Fruit fly (Drosophila melanogaster): ENCODE measurements around the gene Xport-A.

Xport-A gene

DNA sequence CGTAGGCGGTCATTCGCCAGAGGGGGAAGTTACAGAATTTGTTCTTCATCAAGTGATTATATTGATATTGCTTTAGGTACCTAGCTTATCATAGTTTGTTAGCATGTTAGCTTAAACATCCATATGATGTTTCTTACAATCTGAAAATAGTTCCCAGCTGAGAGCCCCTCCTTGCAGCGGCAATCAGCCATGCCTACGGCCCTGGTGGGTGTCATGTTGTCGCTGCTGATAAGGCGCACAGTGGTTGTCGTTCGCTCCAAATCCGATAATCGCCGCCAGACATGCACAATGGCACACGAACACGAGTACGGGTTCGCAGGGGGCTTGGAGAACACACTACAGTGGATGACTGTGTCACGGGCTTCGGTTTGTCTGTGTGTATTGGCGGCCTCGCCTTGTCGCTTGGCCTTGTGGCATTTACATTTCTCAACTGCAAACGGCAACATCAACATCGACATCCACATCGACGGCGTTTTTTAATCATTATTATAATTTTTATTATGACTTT is 9.2 kb downstream of the Xport-A start (continued):
- TF ChIP-seq CG13424 (tag; optimal IDR thresholded peaks at IDR 0.05) (peak; percentile 78), CG3838 (GFP tag; optimal IDR thresholded peaks at IDR 0.05) (no peak), CG14441 (GFP tag; IDR thresholded peaks at IDR 0.05) (peak; percentile 87), CG7963 (GFP tag; IDR thresholded peaks at IDR 0.05; ENCODE audit: partially characterized antibody) (no peak), yki (optimal IDR thresholded peaks at IDR 0.05) (no peak), CG15269 (tag; optimal IDR thresholded peaks at IDR 0.05) (peak; percentile 83), Dad (GFP tag; optimal IDR thresholded peaks at IDR 0.05) (peak; percentile 59), CG9876 (GFP tag; optimal IDR thresholded peaks at IDR 0.05) (peak; percentile 56), ssp (GFP tag; IDR thresholded peaks at IDR 0.05) (peak; percentile 52), B-H1 (GFP tag; IDR thresholded peaks at IDR 0.05) (peak; percentile 76; the same call in 2 of the 3 replicates), knrl (GFP tag; IDR thresholded peaks at IDR 0.05; ENCODE audit: partially characterized antibody) (0 out of 3 replicates have a peak, but pooled peaks have one; percentile 6), CG4854 (GFP tag; optimal IDR thresholded peaks at IDR 0.05) (peak; percentile 19), CG17802 (tag; optimal IDR thresholded peaks at IDR 0.05) (peak; percentile 36), pho (GFP tag; optimal IDR thresholded peaks at IDR 0.05) (peak; percentile 82), Scr (GFP tag; IDR thresholded peaks at IDR 0.05; ENCODE audit: partially characterized antibody) (no peak), ewg (GFP tag; optimal IDR thresholded peaks at IDR 0.05) (peak; percentile 68), CG15514 (GFP tag; optimal IDR thresholded peaks at IDR 0.05) (peak; percentile 74), CG17829 (tag; optimal IDR thresholded peaks at IDR 0.05) (peak; percentile 74), bab2 (GFP tag; optimal IDR thresholded peaks at IDR 0.05) (peak; percentile 89), otp (GFP tag; IDR thresholded peaks at IDR 0.05) (peak; percentile 72; the same call in 1 of the 3 replicates), Meics (GFP tag; optimal IDR thresholded peaks at IDR 0.05) (peak; percentile 87), CG3407 (GFP tag; optimal IDR thresholded peaks at IDR 0.05) (no peak), cato (GFP tag; optimal IDR thresholded peaks at IDR 0.05; ENCODE audit: borderline replicate concordance) (peak; percentile 40), CG4424 (GFP tag; optimal IDR thresholded peaks at IDR 0.05) (peak; percentile 62), C15 (GFP tag; IDR thresholded peaks at IDR 0.05) (peak; percentile 67; the same call in 2 of the 3 replicates), gfzf (GFP tag; optimal IDR thresholded peaks at IDR 0.05) (no peak), CG1233 (GFP tag; optimal IDR thresholded peaks at IDR 0.05) (peak; percentile 59), cwo (GFP tag; optimal IDR thresholded peaks at IDR 0.05) (peak; percentile 85), CG18476 (GFP tag; optimal IDR thresholded peaks at IDR 0.05) (peak; percentile 56), bowl (GFP tag; IDR thresholded peaks at IDR 0.05) (peak; percentile 47; the same call in 1 of the 2 replicates), ab (GFP tag; optimal IDR thresholded peaks at IDR 0.05) (peak; percentile 70), CG2875 (GFP tag; optimal IDR thresholded peaks at IDR 0.05) (peak; percentile 50), ftz-f1 (GFP tag; optimal IDR thresholded peaks at IDR 0.05) (peak; percentile 87), CG30403 (GFP tag; optimal IDR thresholded peaks at IDR 0.05) (peak; percentile 77)

DNA sequence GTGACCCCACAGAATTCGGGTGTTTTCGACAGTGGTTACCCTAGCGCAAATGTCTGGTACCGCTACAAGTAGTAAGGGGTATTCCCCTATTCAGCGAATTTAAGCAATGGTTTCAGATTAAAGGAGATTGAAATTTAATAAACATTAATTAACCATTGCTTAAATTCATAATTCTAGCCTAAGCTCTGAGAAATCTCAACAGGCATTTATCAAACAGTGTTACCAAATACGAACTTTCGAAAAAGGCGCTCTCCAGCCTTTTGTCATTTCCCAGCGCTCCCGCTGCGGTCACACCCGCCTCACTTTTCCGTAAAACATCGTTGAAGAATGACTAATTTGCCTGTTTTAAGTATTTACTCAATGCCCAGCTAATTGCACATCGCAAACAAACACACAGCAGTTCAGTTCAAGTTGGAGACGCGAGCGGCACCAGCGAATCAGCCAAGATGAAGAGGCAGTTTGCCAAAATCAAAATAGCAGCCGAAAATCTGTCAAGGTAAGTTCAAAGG is 10.3 kb downstream of the Xport-A start, which contains the start of the genes Surf6 and RhoGAP92B:
Gene Surf6, minus strand, starts transcription at position 4 of the 509 bp plus-strand sequence.
Gene RhoGAP92B, plus strand, starts transcription at position 300 of the 509 bp plus-strand sequence.
- TF ChIP-seq unpg (GFP tag; optimal IDR thresholded peaks at IDR 0.05) (peak; percentile 55), Tbp (GFP tag; optimal IDR thresholded peaks at IDR 0.05) (peak; percentile 10), disco-r (GFP tag; optimal IDR thresholded peaks at IDR 0.05) (peak; percentile 38), CG9817 (tag; optimal IDR thresholded peaks at IDR 0.05) (peak; percentile 31), CG17328 (GFP tag; IDR thresholded peaks at IDR 0.05) (peak; percentile 30; the same call in 1 of the 2 replicates), Poxn (GFP tag; IDR thresholded peaks at IDR 0.05) (no peak), usp (GFP tag; optimal IDR thresholded peaks at IDR 0.05) (no peak), CrebB (tag; optimal IDR thresholded peaks at IDR 0.05) (no peak), CG4360 (GFP tag; IDR thresholded peaks at IDR 0.05) (0 out of 2 replicates have a peak, but pooled peaks have one; percentile 8), grn (GFP tag; optimal IDR thresholded peaks at IDR 0.05) (peak; percentile 5), knrl (GFP tag; IDR thresholded peaks at IDR 0.05; ENCODE audit: partially characterized antibody) (peak; percentile 62; the same call in 2 of the 3 replicates), CoRest (tag; optimal IDR thresholded peaks at IDR 0.05) (peak; percentile 66), GATAe (GFP tag; conservative IDR thresholded peaks at IDR 0.05) (no peak), CG12219 (GFP tag; optimal IDR thresholded peaks at IDR 0.05) (peak; percentile 10), CG9215 (GFP tag; IDR thresholded peaks at IDR 0.05) (peak; percentile 44), sr (GFP tag; IDR thresholded peaks at IDR 0.05) (no peak), CG3847 (GFP tag; IDR thresholded peaks at IDR 0.05) (peak; percentile 86), CHES-1-like (GFP tag; optimal IDR thresholded peaks at IDR 0.05) (peak; percentile 63)

Data from whole organism, embryonic.